Fruit fly (Drosophila melanogaster) Kc167 (cell line): ENCODE data around the gene Polr1E.

Experiments used
- Myc ChIP-seq: fragments of >200 bp; optimal IDR thresholded peaks from 2 replicates; lab custom pipeline; 2017; ENCODE audit warnings: missing external identifiers
- Sin3A ChIP-seq: fragments of >200 bp; optimal IDR thresholded peaks from 2 replicates; lab custom pipeline; 2018; ENCODE audit warnings: missing external identifiers
- psq ChIP-seq: fragments of >200 bp; optimal IDR thresholded peaks from 2 replicates; lab custom pipeline; 2017; ENCODE audit warnings: missing external identifiers
- ttk ChIP-seq: sonication (Bioruptor generic); optimal IDR thresholded peaks from 2 replicates; lab custom pipeline; 2017; ENCODE audit warnings: missing external identifiers

dm6 chr3R:18291831-18292230 is 9.7 kb downstream of the Polr1E start:
- TF ChIP-seq Myc (lab: Kevin White, UChicago): no peak
- no peak for TF ChIP-seq psq (lab: Kevin White, UChicago)
- TF ChIP-seq ttk: no peak
- TF ChIP-seq Sin3A (lab: Kevin White, UChicago): no peak
